Worm (Caenorhabditis elegans): ENCODE measurements around the gene zip-11.
A peak's percentile ranks its signal among the peaks of the same experiment; 100 is the strongest.
"Not testable (repeated sequence)": the region's sequence is repeated elsewhere in the genome, so short reads cannot be mapped to it uniquely, and the experiment has no call there.

The zip-11 gene

ce11 chrIV:3294553-3295185 is 16.4 kb upstream of the zip-11 start, which contains the start of gene W08E12.7 (continued):
- TF ChIP-seq elt-1 (tag; optimal IDR thresholded peaks at IDR 0.05) (no peak), alr-1 (tag; optimal IDR thresholded peaks at IDR 0.05) (no peak), ztf-4 (tag; optimal IDR thresholded peaks at IDR 0.05) (peak; percentile 89), lsy-2 (tag; optimal IDR thresholded peaks at IDR 0.05) (peak; percentile 89 to 97), elt-3 (tag; optimal IDR thresholded peaks at IDR 0.05) (no peak), nhr-25 (tag; optimal IDR thresholded peaks at IDR 0.05) (peak; percentile 96), ztf-11 (tag; optimal IDR thresholded peaks at IDR 0.05) (peak; percentile 17), fos-1 (tag; optimal IDR thresholded peaks at IDR 0.05) (peak; percentile 95), ZK546.5 (tag; optimal IDR thresholded peaks at IDR 0.05) (peak; percentile 54), mab-5 (tag; optimal IDR thresholded peaks at IDR 0.05) (peak; percentile 81), nhr-21 (tag; optimal IDR thresholded peaks at IDR 0.05) (peak; percentile 90), sma-9 (GFP tag; optimal IDR thresholded peaks at IDR 0.05) (peak; percentile 89), sma-9 (tag; optimal IDR thresholded peaks at IDR 0.05) (no peak), unc-39 (tag; optimal IDR thresholded peaks at IDR 0.05) (no peak), mdl-1 (tag; optimal IDR thresholded peaks at IDR 0.05) (peak in 1 of 2 experiments; percentile 82), lin-39 (tag; optimal IDR thresholded peaks at IDR 0.05) (peak; percentile 64), Y55F3AM.14 (GFP tag; optimal IDR thresholded peaks at IDR 0.05) (peak; percentile 67), lin-13 (GFP tag; optimal IDR thresholded peaks at IDR 0.05) (peak; percentile 96), egl-27 (tag; optimal IDR thresholded peaks at IDR 0.05) (peak; percentile 11)

DNA sequence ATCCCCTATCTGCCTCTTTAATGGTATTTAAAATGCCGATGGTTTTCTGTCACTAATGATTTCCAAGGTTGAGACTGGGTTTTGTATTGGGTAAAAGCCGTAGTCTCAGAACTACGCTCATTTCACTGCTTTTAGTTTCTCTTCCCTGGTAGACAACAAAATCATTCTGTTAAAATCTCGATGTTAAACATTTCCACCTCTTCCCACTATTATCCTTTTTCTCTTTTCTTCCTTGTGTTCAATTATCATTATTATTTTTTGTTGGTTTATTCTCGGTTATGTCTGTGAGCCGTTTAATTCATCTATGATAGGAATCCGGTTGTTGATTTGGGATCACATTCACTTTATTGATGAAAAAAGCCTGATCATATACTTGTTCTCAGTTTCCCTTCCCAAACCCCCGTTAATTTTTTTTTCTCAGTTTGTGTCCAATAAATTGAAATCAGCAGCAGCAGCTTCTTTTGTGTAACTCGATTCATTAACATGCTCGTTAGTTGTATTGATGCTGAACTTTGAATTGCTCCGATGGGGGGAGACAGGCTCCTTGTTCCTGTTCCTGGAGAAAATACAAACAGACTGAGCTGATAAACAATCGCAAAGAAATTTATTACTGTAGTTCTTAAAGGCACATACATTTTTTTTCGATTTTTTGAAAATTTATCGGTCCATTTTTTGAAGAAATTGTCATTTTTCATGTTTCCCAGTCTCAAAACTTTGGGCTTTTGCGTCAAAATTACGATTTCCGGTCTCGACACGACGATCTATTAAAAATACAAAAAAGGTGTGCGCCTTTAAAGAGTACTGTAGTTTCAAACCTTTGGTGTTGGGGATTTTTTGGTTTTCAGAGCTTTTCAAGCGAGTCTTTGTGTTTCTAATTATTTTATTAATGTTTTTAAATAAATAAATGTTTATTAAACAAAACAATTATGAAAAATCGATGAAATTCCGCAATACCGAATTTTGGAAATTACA is 14.2 kb upstream of the zip-11 start:
- TF ChIP-seq unc-55 (GFP tag; optimal IDR thresholded peaks at IDR 0.05) (no peak), mab-5 (tag; optimal IDR thresholded peaks at IDR 0.05) (no peak), zag-1 (tag; optimal IDR thresholded peaks at IDR 0.05) (no peak), ama-1 (optimal IDR thresholded peaks at IDR 0.05) (no peak), lin-39 (tag; optimal IDR thresholded peaks at IDR 0.05) (no peak), nhr-237 (tag; optimal IDR thresholded peaks at IDR 0.05) (no peak)

ce11 chrIV:3298300-3298699 is 12.8 kb upstream of the zip-11 start, which contains the start of gene W08E12.6:
Gene W08E12.6 (plus strand): TSS chrIV:3298600.
- TF ChIP-seq fos-1 (tag; optimal IDR thresholded peaks at IDR 0.05), result no peak
- no peak for TF ChIP-seq ztf-4 (tag; optimal IDR thresholded peaks at IDR 0.05)
- TF ChIP-seq ama-1 (optimal IDR thresholded peaks at IDR 0.05), result no peak
- no peak for TF ChIP-seq sma-3 (GFP tag; optimal IDR thresholded peaks at IDR 0.05)
- TF ChIP-seq R02D3.7 (tag; optimal IDR thresholded peaks at IDR 0.05), result no peak
- no peak for TF ChIP-seq dmd-4 (tag; optimal IDR thresholded peaks at IDR 0.05)
- TF ChIP-seq lin-11 (tag; optimal IDR thresholded peaks at IDR 0.05), result no peak

- no peak for TF ChIP-seq elt-1 (tag; optimal IDR thresholded peaks at IDR 0.05)
- no peak for TF ChIP-seq snpc-4 (tag; optimal IDR thresholded peaks at IDR 0.05)
- TF ChIP-seq nhr-6 (tag; optimal IDR thresholded peaks at IDR 0.05), result no peak
Measured at ce11 chrIV:3299229-3299628, 11.8 kb upstream of the zip-11 start.

DNA sequence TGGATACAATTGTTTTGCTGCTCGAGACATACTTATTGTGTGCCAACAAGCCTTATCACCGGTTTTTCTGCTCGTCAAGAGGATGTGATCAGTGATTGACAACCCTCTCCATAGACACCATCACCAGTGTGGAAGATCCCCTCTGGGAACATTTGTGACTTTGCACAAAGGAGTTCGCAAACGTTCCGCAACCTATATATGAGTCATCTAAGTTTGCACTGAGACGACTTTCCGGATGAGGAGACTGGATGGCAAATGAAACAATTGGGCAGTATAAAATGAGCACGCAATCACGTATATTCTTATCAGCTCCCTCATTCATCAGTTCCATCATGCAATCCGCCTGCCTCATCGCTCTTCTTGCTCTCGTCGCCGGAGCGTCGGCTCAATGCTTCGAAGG is 10.6 kb upstream of the zip-11 start, which contains the start of gene W08E12.5:
Gene W08E12.5 (plus strand): TSS at position 301 of the 400 bp plus-strand sequence.
- TF ChIP-seq ama-1 (optimal IDR thresholded peaks at IDR 0.05) (no peak), unc-62 (GFP tag; optimal IDR thresholded peaks at IDR 0.05) (no peak)

DNA sequence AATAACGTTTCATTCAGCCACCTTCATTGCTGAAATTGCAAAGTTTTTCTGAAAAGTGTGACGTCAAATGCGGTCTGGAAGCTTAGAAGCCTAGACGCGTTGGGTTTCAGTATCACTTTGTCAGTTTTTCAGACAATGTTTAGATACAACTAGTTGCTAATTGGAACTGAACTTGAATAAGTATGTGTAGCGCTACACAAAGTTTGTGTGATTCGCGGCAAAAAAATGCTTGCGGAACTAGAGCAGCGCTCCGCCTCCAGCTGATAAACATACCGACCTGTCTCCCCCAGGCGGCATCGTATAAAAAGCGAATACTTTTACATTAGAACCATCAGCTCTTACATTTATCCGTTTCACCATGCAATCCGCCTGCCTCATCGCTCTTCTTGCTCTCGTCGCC is 9.0 kb upstream of the zip-11 start, which contains the start of gene W08E12.4:
Gene W08E12.4 (plus strand): TSS at position 301 of the 400 bp plus-strand sequence.
- TF ChIP-seq aly-2, skn-1, C34F6.9 (tag; optimal IDR thresholded peaks at IDR 0.05): not testable (repeated sequence)
